Fruit fly (Drosophila melanogaster) whole organism, pupa: Measurements from ENCODE around the gene Nek2.

Experiments used
- CG12605 ChIP-seq: fragments of 200-800 bp; sonication (Bioruptor generic); IDR thresholded peaks from 2 replicates; pipeline ENCODE4 v1.3.6; 2022; ENCODE audit warnings: missing biosample characterization, missing genetic modification characterization
- CG14655 ChIP-seq: fragments of 200-800 bp; sonication (Bioruptor generic); optimal IDR thresholded peaks from 3 replicates; lab custom pipeline; 2017; ENCODE audit warnings: mild to moderate bottlenecking, missing biosample characterization, missing genetic modification reagents, missing genetic modification characterization
- CG15710 ChIP-seq: fragments of 200-800 bp; sonication (Bioruptor generic); optimal IDR thresholded peaks from 2 replicates; lab custom pipeline; 2018; ENCODE audit warnings: missing biosample characterization, mild to moderate bottlenecking, missing genetic modification characterization, moderate library complexity
- CG17806 ChIP-seq: fragments of 200-800 bp; sonication (Bioruptor generic); optimal IDR thresholded peaks from 2 replicates; lab custom pipeline; 2018; ENCODE audit warnings: missing biosample characterization, mild to moderate bottlenecking, missing genetic modification characterization, moderate library complexity
- CG34367 ChIP-seq: fragments of 200-800 bp; sonication (Bioruptor generic); optimal IDR thresholded peaks from 2 replicates; lab custom pipeline; 2018; ENCODE audit warnings: missing biosample characterization, mild to moderate bottlenecking, missing genetic modification characterization
- CG8159 ChIP-seq: fragments of 200-800 bp; sonication (Bioruptor generic); optimal IDR thresholded peaks from 3 replicates; lab custom pipeline; 2018; ENCODE audit warnings: missing biosample characterization, mild to moderate bottlenecking, missing genetic modification characterization, moderate library complexity
- CG9948 ChIP-seq: fragments of 200-800 bp; sonication (Bioruptor generic); optimal IDR thresholded peaks from 2 replicates; lab custom pipeline; 2018; ENCODE audit warnings: missing biosample characterization, mild to moderate bottlenecking, missing genetic modification characterization, moderate library complexity
- D1 ChIP-seq: fragments of 200-800 bp; sonication (Bioruptor generic); optimal IDR thresholded peaks from 2 replicates; lab custom pipeline; 2018; ENCODE audit warnings: missing biosample characterization, mild to moderate bottlenecking, missing genetic modification characterization, moderate library complexity
- EcR ChIP-seq: fragments of 200-800 bp; sonication (Bioruptor generic); optimal IDR thresholded peaks from 3 replicates; lab custom pipeline; 2019; ENCODE audit warnings: missing biosample characterization, missing genetic modification characterization, mild to moderate bottlenecking, moderate library complexity, missing genetic modification reagents
- Ets98B ChIP-seq: fragments of 200-800 bp; sonication (Bioruptor generic); IDR thresholded peaks from 2 replicates; pipeline ENCODE4 v1.3.6; 2022; ENCODE audit warnings: missing biosample characterization, missing genetic modification characterization
- Pif1B ChIP-seq: fragments of 200-800 bp; sonication (Bioruptor generic); optimal IDR thresholded peaks from 3 replicates; lab custom pipeline; 2016; ENCODE audit warnings: missing biosample characterization, missing genetic modification characterization
- gl ChIP-seq: fragments of 200-800 bp; sonication (Bioruptor generic); optimal IDR thresholded peaks from 2 replicates; lab custom pipeline; 2018; ENCODE audit warnings: missing biosample characterization, mild to moderate bottlenecking, missing genetic modification characterization

dm6 chrX:7900659-7901058 lies 9.2 kb upstream of the Nek2 start:
- no peak for TF ChIP-seq CG34367 (tag; lab: Kevin White, UChicago)
- TF ChIP-seq CG17806 (tag; lab: Kevin White, UChicago) = no peak
- no peak for TF ChIP-seq CG15710 (tag; lab: Kevin White, UChicago)
- no peak for TF ChIP-seq CG12605 (GFP tag; lab: Robert Waterston, UW)
- TF ChIP-seq D1 (tag; lab: Kevin White, UChicago) = no peak
- no peak for TF ChIP-seq Pif1B (GFP tag; lab: Kevin White, UChicago)
- no peak for TF ChIP-seq CG9948 (tag; lab: Kevin White, UChicago)
- TF ChIP-seq CG14655 (GFP tag; lab: Kevin White, UChicago) = no peak
- TF ChIP-seq CG8159 (tag; lab: Kevin White, UChicago) = no peak
- no peak for TF ChIP-seq EcR
- TF ChIP-seq gl (tag; lab: Kevin White, UChicago) = no peak
- TF ChIP-seq Ets98B (GFP tag; lab: Robert Waterston, UW) = no peak
